Fruit fly (Drosophila melanogaster) whole organism, embryonic: ENCODE data around the gene CG14082.

Experiments used
- Adf1 ChIP-seq: fragments of 200-800 bp; sonication (Bioruptor generic); IDR thresholded peaks from 2 replicates; pipeline ENCODE4 v1.3.6; 2022; ENCODE audit warnings: missing biosample characterization, missing genetic modification characterization
- CG10147 ChIP-seq: fragments of 200-800 bp; sonication (Bioruptor generic); optimal IDR thresholded peaks from 2 replicates; lab custom pipeline; 2019; ENCODE audit warnings: missing biosample characterization, mild to moderate bottlenecking, missing genetic modification characterization, moderate library complexity
- CG1024 ChIP-seq: fragments of 200-800 bp; sonication (Bioruptor generic); IDR thresholded peaks from 2 replicates; pipeline ENCODE4 v1.3.6; 2022; ENCODE audit warnings: missing biosample characterization, missing genetic modification characterization
- CG10565 ChIP-seq: fragments of 200-800 bp; sonication (Bioruptor generic); optimal IDR thresholded peaks from 3 replicates; lab custom pipeline; 2016; ENCODE audit warnings: missing biosample characterization, mild to moderate bottlenecking, missing genetic modification characterization
- CG11085 ChIP-seq: fragments of 200-800 bp; sonication (Bioruptor generic); IDR thresholded peaks from 2 replicates; pipeline ENCODE4 v1.3.6; 2022; ENCODE audit warnings: missing biosample characterization, missing genetic modification characterization
- CG11093 ChIP-seq: fragments of 200-800 bp; sonication (Bioruptor generic); IDR thresholded peaks from 3 replicates; pipeline ENCODE4 v1.3.6; 2022; ENCODE audit warnings: missing biosample characterization, missing genetic modification characterization
- CG11456 ChIP-seq: fragments of 200-800 bp; sonication (Bioruptor generic); IDR thresholded peaks from 3 replicates; pipeline ENCODE4 v1.3.6; 2022; ENCODE audit warnings: missing biosample characterization, missing genetic modification characterization
- CG13123 ChIP-seq: fragments of 200-800 bp; sonication (Bioruptor generic); optimal IDR thresholded peaks from 2 replicates; lab custom pipeline; 2016; ENCODE audit warnings: missing biosample characterization, missing genetic modification characterization
- CG13775 ChIP-seq: fragments of 200-800 bp; sonication (Bioruptor generic); optimal IDR thresholded peaks from 3 replicates; lab custom pipeline; 2017; ENCODE audit warnings: missing biosample characterization, mild to moderate bottlenecking, missing genetic modification characterization
- CG13894 ChIP-seq: fragments of 200-800 bp; sonication (Bioruptor generic); optimal IDR thresholded peaks from 3 replicates; lab custom pipeline; 2018; ENCODE audit warnings: missing biosample characterization, mild to moderate bottlenecking, missing genetic modification characterization, moderate library complexity
- CG14441 ChIP-seq: fragments of 200-800 bp; sonication (Bioruptor generic); IDR thresholded peaks from 2 replicates; pipeline ENCODE4 v1.3.6; 2022; ENCODE audit warnings: missing biosample characterization, missing genetic modification characterization
- CG16779 ChIP-seq: fragments of 200-800 bp; sonication (Bioruptor generic); IDR thresholded peaks from 2 replicates; pipeline ENCODE4 v1.3.6; 2022; ENCODE audit warnings: missing biosample characterization, missing genetic modification characterization
- CG16815 ChIP-seq: fragments of 200-800 bp; sonication (Bioruptor generic); optimal IDR thresholded peaks from 3 replicates; lab custom pipeline; 2017; ENCODE audit warnings: missing biosample characterization, mild to moderate bottlenecking, missing genetic modification characterization
- CG17829 ChIP-seq: fragments of 200-800 bp; optimal IDR thresholded peaks from 2 replicates; lab custom pipeline; 2019; ENCODE audit warnings: missing biosample characterization, mild to moderate bottlenecking, missing genetic modification characterization, moderate library complexity
- CG2678 ChIP-seq: fragments of 200-800 bp; sonication (Bioruptor generic); optimal IDR thresholded peaks from 3 replicates; lab custom pipeline; 2019; ENCODE audit warnings: missing biosample characterization, mild to moderate bottlenecking, missing genetic modification characterization, moderate library complexity
- CG3163 ChIP-seq: fragments of 200-800 bp; sonication (Bioruptor generic); optimal IDR thresholded peaks from 3 replicates; lab custom pipeline; 2016; ENCODE audit warnings: missing biosample characterization, missing genetic modification characterization
- CG32532 ChIP-seq: fragments of 200-800 bp; sonication (Bioruptor generic); IDR thresholded peaks from 2 replicates; pipeline ENCODE4 v1.3.6; 2022; ENCODE audit warnings: missing biosample characterization, missing genetic modification characterization
- CG4617 ChIP-seq: fragments of 200-800 bp; sonication (Bioruptor generic); optimal IDR thresholded peaks from 3 replicates; lab custom pipeline; 2016; ENCODE audit warnings: missing biosample characterization, missing genetic modification characterization, borderline replicate concordance
- CG9215 ChIP-seq: fragments of 200-800 bp; sonication (Bioruptor generic); IDR thresholded peaks from 2 replicates; pipeline ENCODE4 v1.3.6; 2022; ENCODE audit warnings: missing biosample characterization, missing genetic modification characterization
- CG9727 ChIP-seq: fragments of 200-800 bp; sonication (Bioruptor generic); optimal IDR thresholded peaks from 3 replicates; lab custom pipeline; 2017; ENCODE audit warnings: missing biosample characterization, mild to moderate bottlenecking, missing genetic modification characterization
- CoRest ChIP-seq: fragments of 200-800 bp; sonication (Bioruptor generic); optimal IDR thresholded peaks from 3 replicates; lab custom pipeline; 2018; ENCODE audit warnings: missing biosample characterization, mild to moderate bottlenecking, missing genetic modification characterization, moderate library complexity
- Dek ChIP-seq: fragments of 200-800 bp; sonication (Bioruptor generic); optimal IDR thresholded peaks from 3 replicates; lab custom pipeline; 2019; ENCODE audit warnings: missing biosample characterization, mild to moderate bottlenecking, missing genetic modification characterization, moderate library complexity
- Dll ChIP-seq: fragments of 200-800 bp; sonication (Bioruptor generic); IDR thresholded peaks from 4 replicates; pipeline ENCODE4 v1.3.6; 2022; ENCODE audit warnings: missing biosample characterization, missing genetic modification characterization; ENCODE audit not compliant: partially characterized antibody
- Drgx ChIP-seq: fragments of 200-800 bp; sonication (Bioruptor generic); IDR thresholded peaks from 2 replicates; pipeline ENCODE4 v1.3.6; 2022; ENCODE audit warnings: missing biosample characterization, missing genetic modification characterization
- Fer3 ChIP-seq: fragments of 200-800 bp; sonication (Bioruptor generic); optimal IDR thresholded peaks from 2 replicates; lab custom pipeline; 2018; ENCODE audit warnings: missing biosample characterization, mild to moderate bottlenecking, missing genetic modification characterization, moderate library complexity
- HLHmδ ChIP-seq: fragments of 200-800 bp; sonication (Bioruptor generic); optimal IDR thresholded peaks from 2 replicates; lab custom pipeline; 2018; ENCODE audit warnings: missing biosample characterization, mild to moderate bottlenecking, missing genetic modification characterization, moderate library complexity
- Kr ChIP-seq: fragments of 200-800 bp; sonication (Bioruptor generic); optimal IDR thresholded peaks from 2 replicates; lab custom pipeline; 2017; ENCODE audit warnings: missing biosample characterization, mild to moderate bottlenecking, missing genetic modification characterization
- Med ChIP-seq: fragments of 200-800 bp; sonication (Bioruptor generic); peaks from one replicate; lab custom pipeline; 2016; ENCODE audit warnings: missing biosample characterization, missing genetic modification characterization, mild to moderate bottlenecking, inconsistent platforms, moderate library complexity
- Mes4 ChIP-seq: fragments of 200-800 bp; sonication (Bioruptor generic); optimal IDR thresholded peaks from 2 replicates; lab custom pipeline; 2016; ENCODE audit warnings: missing biosample characterization, missing genetic modification characterization
- Nf-YA ChIP-seq: fragments of 200-800 bp; sonication (Bioruptor generic); IDR thresholded peaks from 2 replicates; pipeline ENCODE4 v1.3.6; 2022; ENCODE audit warnings: missing biosample characterization, missing genetic modification characterization
- NfI ChIP-seq: fragments of 200-800 bp; sonication (Bioruptor generic); optimal IDR thresholded peaks from 3 replicates; lab custom pipeline; 2018; ENCODE audit warnings: missing biosample characterization, mild to moderate bottlenecking, missing genetic modification characterization, moderate library complexity
- Scr ChIP-seq: fragments of 200-800 bp; sonication (Bioruptor generic); IDR thresholded peaks from 2 replicates; pipeline ENCODE4 v1.3.6; 2022; ENCODE audit warnings: missing biosample characterization, missing genetic modification characterization; ENCODE audit not compliant: partially characterized antibody
- TFAM ChIP-seq: fragments of 200-800 bp; sonication (Bioruptor generic); optimal IDR thresholded peaks from 2 replicates; lab custom pipeline; 2017; ENCODE audit warnings: missing biosample characterization, missing genetic modification characterization, inconsistent platforms
- az2 ChIP-seq: fragments of 200-800 bp; sonication (Bioruptor generic); optimal IDR thresholded peaks from 3 replicates; lab custom pipeline; 2016; ENCODE audit warnings: missing biosample characterization, missing genetic modification characterization
- caup ChIP-seq: fragments of 200-800 bp; sonication (Bioruptor generic); optimal IDR thresholded peaks from 3 replicates; lab custom pipeline; 2017; ENCODE audit warnings: missing biosample characterization, mild to moderate bottlenecking, missing genetic modification characterization, moderate library complexity; ENCODE audit not compliant: severe bottlenecking
- cg ChIP-seq: fragments of 200-800 bp; sonication (Bioruptor generic); optimal IDR thresholded peaks from 3 replicates; lab custom pipeline; 2019; ENCODE audit warnings: missing biosample characterization, mild to moderate bottlenecking, missing genetic modification characterization, moderate library complexity
- crol ChIP-seq: fragments of 200-800 bp; sonication (Bioruptor generic); IDR thresholded peaks from 2 replicates; pipeline ENCODE4 v1.3.6; 2022; ENCODE audit warnings: missing biosample characterization, missing genetic modification characterization
- danr ChIP-seq: fragments of 200-800 bp; sonication (Bioruptor generic); IDR thresholded peaks from 2 replicates; pipeline ENCODE4 v1.3.6; 2022; ENCODE audit warnings: missing biosample characterization, missing genetic modification characterization
- dati ChIP-seq: fragments of 200-800 bp; sonication (Bioruptor generic); IDR thresholded peaks from 2 replicates; pipeline ENCODE4 v1.3.6; 2022; ENCODE audit warnings: missing biosample characterization, missing genetic modification characterization
- fru ChIP-seq: fragments of >200 bp; optimal IDR thresholded peaks from 2 replicates; lab custom pipeline; 2017
- gcm2 ChIP-seq: fragments of 200-800 bp; sonication (Bioruptor generic); optimal IDR thresholded peaks from 2 replicates; lab custom pipeline; 2016; ENCODE audit warnings: missing biosample characterization, missing genetic modification characterization
- her ChIP-seq: fragments of 200-800 bp; sonication (Bioruptor generic); optimal IDR thresholded peaks from 2 replicates; lab custom pipeline; 2016; ENCODE audit warnings: missing biosample characterization, missing genetic modification characterization
- jing ChIP-seq: fragments of 200-800 bp; sonication (Bioruptor generic); optimal IDR thresholded peaks from 2 replicates; lab custom pipeline; 2018; ENCODE audit warnings: missing biosample characterization, mild to moderate bottlenecking, missing genetic modification characterization
- ken ChIP-seq: fragments of 200-800 bp; sonication (Bioruptor generic); IDR thresholded peaks from 3 replicates; pipeline ENCODE4 v1.3.6; 2022; ENCODE audit warnings: missing biosample characterization, missing genetic modification characterization
- knrl ChIP-seq: fragments of 200-800 bp; sonication (Bioruptor generic); IDR thresholded peaks from 3 replicates; pipeline ENCODE4 v1.3.6; 2022; ENCODE audit warnings: missing biosample characterization, missing genetic modification characterization; ENCODE audit not compliant: partially characterized antibody
- otp ChIP-seq: fragments of 200-800 bp; sonication (Bioruptor generic); IDR thresholded peaks from 3 replicates; pipeline ENCODE4, ENCODE4 v1.3.6; 2022; ENCODE audit warnings: missing biosample characterization, missing genetic modification characterization
- pzg ChIP-seq: fragments of 200-800 bp; sonication (Bioruptor generic); optimal IDR thresholded peaks from 3 replicates; lab custom pipeline; 2018; ENCODE audit warnings: missing biosample characterization, mild to moderate bottlenecking, missing genetic modification characterization, moderate library complexity
- repo ChIP-seq: fragments of 200-800 bp; sonication (Bioruptor generic); optimal IDR thresholded peaks from 2 replicates; lab custom pipeline; 2016; ENCODE audit warnings: missing biosample characterization, missing genetic modification characterization
- rib ChIP-seq: fragments of 200-800 bp; sonication (Bioruptor generic); IDR thresholded peaks from 2 replicates; pipeline ENCODE4 v1.3.6; 2022; ENCODE audit warnings: missing biosample characterization, missing genetic modification characterization
- tap ChIP-seq: fragments of 200-800 bp; optimal IDR thresholded peaks from 3 replicates; lab custom pipeline; 2019; ENCODE audit warnings: missing biosample characterization, mild to moderate bottlenecking, missing genetic modification characterization, moderate library complexity
- tna ChIP-seq: fragments of 200-800 bp; sonication (Bioruptor generic); IDR thresholded peaks from 2 replicates; pipeline ENCODE4 v1.3.6; 2022; ENCODE audit warnings: missing biosample characterization, missing genetic modification characterization; ENCODE audit not compliant: partially characterized antibody

The CG14082 gene

DNA sequence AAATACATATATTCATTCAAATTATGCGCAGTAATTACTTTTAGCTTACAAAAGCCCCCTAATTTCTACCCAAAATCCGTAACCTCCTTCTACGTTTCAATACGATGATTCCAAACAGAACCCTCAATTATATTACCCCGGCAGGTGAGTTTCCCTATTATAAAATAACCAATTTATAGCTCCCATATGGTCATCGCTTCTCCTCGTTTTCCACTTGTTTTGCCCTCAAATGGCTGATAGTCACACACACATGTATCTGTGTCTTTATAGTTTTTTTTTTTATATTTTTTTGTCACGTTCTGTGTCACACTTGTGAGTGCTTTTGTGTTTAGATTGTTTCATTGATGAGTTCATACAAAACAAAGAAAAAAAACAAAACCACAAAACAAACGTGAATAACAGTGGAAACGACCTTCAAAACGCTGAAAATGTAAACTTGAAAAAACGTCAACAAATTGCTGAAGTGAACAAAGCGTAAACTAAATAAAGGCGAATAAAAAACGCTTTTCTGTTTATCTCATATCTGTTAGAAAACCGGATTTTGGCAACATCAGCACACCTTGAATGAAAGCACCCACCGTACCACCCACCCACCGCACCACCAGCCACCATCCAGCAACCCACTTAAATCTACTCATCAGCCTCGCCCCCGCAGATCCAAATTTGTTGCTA, 67.5 kb downstream of the CG14082 start (continued):
- no peak for TF ChIP-seq CG9727 (GFP tag; lab: Kevin White, UChicago)
- TF ChIP-seq CG14441 (GFP tag; lab: Robert Waterston, UW) = no peak
- no peak for TF ChIP-seq pzg (GFP tag; lab: Kevin White, UChicago)
- no peak for TF ChIP-seq CG3163 (GFP tag; lab: Kevin White, UChicago)
- no peak for TF ChIP-seq CG16815 (GFP tag; lab: Kevin White, UChicago)
- TF ChIP-seq CG1024 (GFP tag; lab: Robert Waterston, UW) = no peak
- TF ChIP-seq Drgx (GFP tag; lab: Robert Waterston, UW) = no peak
- no peak for TF ChIP-seq HLHmδ
- no peak for TF ChIP-seq CG11085 (GFP tag; lab: Robert Waterston, UW)
- TF ChIP-seq az2 (GFP tag; lab: Kevin White, UChicago) = no peak
- no peak for TF ChIP-seq CoRest (tag; lab: Kevin White, UChicago)
- no peak for TF ChIP-seq jing (GFP tag; lab: Kevin White, UChicago)
- no peak for TF ChIP-seq CG10565 (GFP tag; lab: Kevin White, UChicago)
- TF ChIP-seq danr (GFP tag; lab: Robert Waterston, UW) = no peak
- TF ChIP-seq Nf-YA = 0 out of 2 replicates have a peak, but pooled peaks have one; percentile 30
- no peak for TF ChIP-seq CG11456 (GFP tag; lab: Robert Waterston, UW)
- TF ChIP-seq knrl (GFP tag; lab: Robert Waterston, UW) = no peak
- peak; percentile 61 for TF ChIP-seq crol (GFP tag; lab: Robert Waterston, UW)
- peak; percentile 45 for TF ChIP-seq caup (GFP tag; lab: Kevin White, UChicago)
- TF ChIP-seq Dll = no peak
- TF ChIP-seq Fer3 (tag; lab: Kevin White, UChicago) = peak; percentile 48
- TF ChIP-seq TFAM (GFP tag; lab: Kevin White, UChicago) = no peak
- no peak for TF ChIP-seq dati
- peak; percentile 57 for TF ChIP-seq CG2678 (tag; lab: Kevin White, UChicago)
- no peak for TF ChIP-seq CG13775
- TF ChIP-seq CG10147 (GFP tag; lab: Kevin White, UChicago) = peak; percentile 24
- TF ChIP-seq CG4617 = no peak
- TF ChIP-seq fru (lab: Kevin White, UChicago) = no peak
- TF ChIP-seq ken (GFP tag; lab: Robert Waterston, UW) = 0 out of 3 replicates have a peak, but pooled peaks have one; percentile 20
- TF ChIP-seq CG16779 (GFP tag; lab: Robert Waterston, UW) = no peak
- no peak for TF ChIP-seq NfI
- TF ChIP-seq otp (GFP tag; lab: Robert Waterston, UW) = no peak
- TF ChIP-seq Dek (tag; lab: Kevin White, UChicago) = no peak
- TF ChIP-seq tna (GFP tag; lab: Robert Waterston, UW) = no peak
- TF ChIP-seq CG17829 (tag; lab: Kevin White, UChicago) = no peak
- TF ChIP-seq Adf1 (GFP tag; lab: Robert Waterston, UW) = no peak
- TF ChIP-seq gcm2 (GFP tag; lab: Kevin White, UChicago) = no peak
- peak; percentile 67 for TF ChIP-seq CG32532
- peak; percentile 78 for TF ChIP-seq CG13894 (tag; lab: Kevin White, UChicago)
- no peak for TF ChIP-seq Scr (GFP tag; lab: Robert Waterston, UW)
- TF ChIP-seq tap (tag; lab: Kevin White, UChicago) = no peak
- TF ChIP-seq Med (GFP tag; lab: Kevin White, UChicago) = peak; percentile 79
- no peak for TF ChIP-seq Kr (GFP tag; lab: Kevin White, UChicago)
- no peak for TF ChIP-seq her (GFP tag; lab: Kevin White, UChicago)
- TF ChIP-seq CG9215 (GFP tag; lab: Robert Waterston, UW) = no peak
- TF ChIP-seq Mes4 (GFP tag; lab: Kevin White, UChicago) = no peak
- TF ChIP-seq cg (GFP tag; lab: Kevin White, UChicago) = peak; percentile 42
- TF ChIP-seq repo (GFP tag; lab: Kevin White, UChicago) = no peak
- TF ChIP-seq CG11093 (GFP tag; lab: Robert Waterston, UW) = no peak
- peak; percentile 76; the same call in 1 of the 2 replicates for TF ChIP-seq rib
- no peak for TF ChIP-seq CG13123 (GFP tag; lab: Kevin White, UChicago)
